Fruit fly (Drosophila melanogaster) whole organism, prepupa: ENCODE measurements around the gene AsnS.

Experiments
- CG10669 ChIP-seq: fragments of 200-800 bp; sonication (Bioruptor generic); optimal IDR thresholded peaks from 3 replicates; lab custom pipeline; 2018; ENCODE audit warnings: missing biosample characterization, mild to moderate bottlenecking, missing genetic modification characterization, moderate library complexity
- CG11294 ChIP-seq: fragments of 200-800 bp; sonication (Bioruptor generic); IDR thresholded peaks from 2 replicates; pipeline ENCODE4 v1.3.6; 2022; ENCODE audit warnings: missing biosample characterization, missing genetic modification characterization
- CG11762 ChIP-seq: fragments of 200-800 bp; sonication (Bioruptor generic); optimal IDR thresholded peaks from 3 replicates; lab custom pipeline; 2016; ENCODE audit warnings: missing biosample characterization, missing genetic modification characterization; ENCODE audit not compliant: insufficient read depth
- CG11902 ChIP-seq: fragments of 200-800 bp; sonication (Bioruptor generic); optimal IDR thresholded peaks from 3 replicates; lab custom pipeline; 2016; ENCODE audit warnings: missing biosample characterization, missing genetic modification characterization
- CG16779 ChIP-seq: fragments of 200-800 bp; sonication (Bioruptor generic); optimal IDR thresholded peaks from 3 replicates; lab custom pipeline; 2017; ENCODE audit warnings: missing biosample characterization, mild to moderate bottlenecking, missing genetic modification characterization
- CG32006 ChIP-seq: fragments of 200-800 bp; sonication (Bioruptor generic); optimal IDR thresholded peaks from 3 replicates; lab custom pipeline; 2017; ENCODE audit warnings: missing biosample characterization, mild to moderate bottlenecking, missing genetic modification characterization
- CG34406 ChIP-seq: fragments of 200-800 bp; sonication (Bioruptor generic); optimal IDR thresholded peaks from 3 replicates; lab custom pipeline; 2016; ENCODE audit warnings: missing biosample characterization, missing genetic modification characterization
- CG3919 ChIP-seq: fragments of 200-800 bp; sonication (Bioruptor generic); optimal IDR thresholded peaks from 3 replicates; lab custom pipeline; 2016; ENCODE audit warnings: missing biosample characterization, missing genetic modification characterization
- CG4318 ChIP-seq: fragments of 200-800 bp; sonication (Bioruptor generic); optimal IDR thresholded peaks from 3 replicates; lab custom pipeline; 2017; ENCODE audit warnings: missing biosample characterization, mild to moderate bottlenecking, missing genetic modification characterization
- CG6163 ChIP-seq: fragments of 200-800 bp; sonication (Bioruptor generic); IDR thresholded peaks from 3 replicates; pipeline ENCODE4 v1.3.6; 2022; ENCODE audit warnings: missing biosample characterization, missing genetic modification characterization
- CG6808 ChIP-seq: fragments of 200-800 bp; sonication (Bioruptor generic); optimal IDR thresholded peaks from 3 replicates; lab custom pipeline; 2017; ENCODE audit warnings: missing biosample characterization, missing genetic modification characterization, mild to moderate bottlenecking, moderate library complexity, missing genetic modification reagents
- CG6854 ChIP-seq: fragments of 200-800 bp; sonication (Bioruptor generic); optimal IDR thresholded peaks from 2 replicates; lab custom pipeline; 2017; ENCODE audit warnings: missing biosample characterization, mild to moderate bottlenecking, missing genetic modification characterization
- CG8119 ChIP-seq: fragments of 200-800 bp; sonication (Bioruptor generic); IDR thresholded peaks from 3 replicates; pipeline ENCODE4 v1.3.6; 2022; ENCODE audit warnings: missing biosample characterization, missing genetic modification characterization
- CG8319 ChIP-seq: fragments of 200-800 bp; sonication (Bioruptor generic); optimal IDR thresholded peaks from 3 replicates; lab custom pipeline; 2016; ENCODE audit warnings: missing biosample characterization, missing genetic modification characterization
- CG8632 ChIP-seq: fragments of 200-800 bp; sonication (Bioruptor generic); optimal IDR thresholded peaks from 3 replicates; lab custom pipeline; 2016; ENCODE audit warnings: missing biosample characterization, missing genetic modification characterization
- CG9139 ChIP-seq: fragments of 200-800 bp; sonication (Bioruptor generic); optimal IDR thresholded peaks from 3 replicates; lab custom pipeline; 2017; ENCODE audit warnings: missing biosample characterization, mild to moderate bottlenecking, missing genetic modification characterization
- Eip78C ChIP-seq: fragments of 200-800 bp; sonication (Bioruptor generic); peaks from one replicate; lab custom pipeline; 2016; ENCODE audit warnings: missing biosample characterization, missing genetic modification characterization
- Eip93F ChIP-seq: fragments of 200-800 bp; sonication (Bioruptor generic); optimal IDR thresholded peaks from 2 replicates; lab custom pipeline; 2016; ENCODE audit warnings: missing biosample characterization, mild to moderate bottlenecking, missing genetic modification characterization
- Ets21C ChIP-seq: fragments of 200-800 bp; sonication (Bioruptor generic); optimal IDR thresholded peaks from 3 replicates; lab custom pipeline; 2016; ENCODE audit warnings: missing biosample characterization, missing genetic modification characterization
- Gug ChIP-seq: fragments of 200-800 bp; sonication (Bioruptor generic); IDR thresholded peaks from 2 replicates; pipeline ENCODE4 v1.3.6; 2022; ENCODE audit warnings: missing biosample characterization, missing genetic modification characterization
- Hr4 ChIP-seq: fragments of 200-800 bp; sonication (Bioruptor generic); optimal IDR thresholded peaks from 3 replicates; lab custom pipeline; 2016; ENCODE audit warnings: missing biosample characterization, missing genetic modification characterization
- OdsH ChIP-seq: fragments of 200-800 bp; sonication (Bioruptor generic); optimal IDR thresholded peaks from 3 replicates; lab custom pipeline; 2016; ENCODE audit warnings: missing biosample characterization, missing genetic modification characterization
- Smox ChIP-seq: fragments of 200-800 bp; sonication (Bioruptor generic); optimal IDR thresholded peaks from 3 replicates; lab custom pipeline; 2016; ENCODE audit warnings: missing biosample characterization, missing genetic modification characterization
- Sox102F ChIP-seq: fragments of 200-800 bp; sonication (Bioruptor generic); optimal IDR thresholded peaks from 2 replicates; lab custom pipeline; 2016; ENCODE audit warnings: missing biosample characterization, mild to moderate bottlenecking, missing genetic modification characterization
- achi ChIP-seq: fragments of 200-800 bp; sonication (Bioruptor generic); optimal IDR thresholded peaks from 3 replicates; lab custom pipeline; 2016; ENCODE audit warnings: missing biosample characterization, missing genetic modification characterization
- cyc ChIP-seq: fragments of 200-800 bp; sonication (Bioruptor generic); optimal IDR thresholded peaks from 3 replicates; lab custom pipeline; 2016; ENCODE audit warnings: missing biosample characterization, missing genetic modification characterization
- dsx ChIP-seq: fragments of 200-800 bp; optimal IDR thresholded peaks from 3 replicates; lab custom pipeline; 2019; ENCODE audit warnings: missing biosample characterization, mild to moderate bottlenecking, missing genetic modification characterization, moderate library complexity; ENCODE audit not compliant: poor library complexity, severe bottlenecking
- esn ChIP-seq: fragments of 200-800 bp; sonication (Bioruptor generic); optimal IDR thresholded peaks from 2 replicates; lab custom pipeline; 2016; ENCODE audit warnings: missing biosample characterization, mild to moderate bottlenecking, missing genetic modification characterization, moderate library complexity
- fkh ChIP-seq: fragments of 200-800 bp; sonication (Bioruptor generic); optimal IDR thresholded peaks from 3 replicates; lab custom pipeline; 2017; ENCODE audit warnings: missing biosample characterization, mild to moderate bottlenecking, missing genetic modification characterization, moderate library complexity
- lz ChIP-seq: fragments of 200-800 bp; sonication (Bioruptor generic); optimal IDR thresholded peaks from 3 replicates; lab custom pipeline; 2016; ENCODE audit warnings: missing biosample characterization, missing genetic modification characterization
- net ChIP-seq: fragments of 200-800 bp; sonication (Bioruptor generic); optimal IDR thresholded peaks from 3 replicates; lab custom pipeline; 2016; ENCODE audit warnings: missing biosample characterization, missing genetic modification characterization
- ss ChIP-seq, 2 experiments: fragments of 200-800 bp; sonication (Bioruptor generic); optimal IDR thresholded peaks; 2 replicates in 1 of 2; 3 replicates in 1 of 2; lab custom pipeline; 2017 to 2018; ENCODE audit warnings: mild to moderate bottlenecking in 2 of 2, missing biosample characterization in 2 of 2, missing genetic modification characterization in 2 of 2, moderate library complexity in 1 of 2
- svp ChIP-seq: fragments of 200-800 bp; sonication (Bioruptor generic); peaks from one replicate; lab custom pipeline; 2016; ENCODE audit warnings: missing biosample characterization, missing genetic modification characterization
- topi ChIP-seq: fragments of 200-800 bp; sonication (Bioruptor generic); optimal IDR thresholded peaks from 3 replicates; lab custom pipeline; 2016; ENCODE audit warnings: missing biosample characterization, missing genetic modification characterization
- vri ChIP-seq: fragments of 200-800 bp; sonication (Bioruptor generic); optimal IDR thresholded peaks from 3 replicates; lab custom pipeline; 2016; ENCODE audit warnings: missing biosample characterization, mild to moderate bottlenecking, missing genetic modification characterization

AsnS gene

dm6 chr3L:21202777-21203282, 29.9 kb downstream of the AsnS start, which contains the start of the genes Targ1, CG10512 and Targ2 (continued):
- no peak for TF ChIP-seq CG8632 (GFP tag; lab: Kevin White, UChicago)
- no peak for TF ChIP-seq CG8119 (GFP tag; lab: Robert Waterston, UW)
- TF ChIP-seq CG11762, result no peak
- TF ChIP-seq Eip93F (GFP tag; lab: Kevin White, UChicago), result no peak
- TF ChIP-seq svp (GFP tag; lab: Kevin White, UChicago), result no peak
- no peak for TF ChIP-seq dsx
- TF ChIP-seq CG10669 (GFP tag; lab: Kevin White, UChicago), result no peak
- TF ChIP-seq OdsH (GFP tag; lab: Kevin White, UChicago), result no peak

- TF ChIP-seq svp (GFP tag; lab: Kevin White, UChicago) (peak; percentile 70), lz (GFP tag; lab: Kevin White, UChicago) (no peak), Eip78C (GFP tag; lab: Kevin White, UChicago) (peak; percentile 12), Hr4 (GFP tag; lab: Kevin White, UChicago) (no peak), Ets21C (no peak), CG11762 (no peak), vri (GFP tag; lab: Kevin White, UChicago) (peak; percentile 0), CG16779 (no peak), CG4318 (GFP tag; lab: Kevin White, UChicago) (no peak), CG6163 (GFP tag; lab: Robert Waterston, UW) (no peak), Sox102F (GFP tag; lab: Kevin White, UChicago) (no peak), ss (GFP tag; optimal IDR thresholded peaks at IDR 0.05; lab: Kevin White, UChicago) (no peak), fkh (peak; percentile 95), CG3919 (GFP tag; lab: Kevin White, UChicago) (no peak), Smox (GFP tag; lab: Kevin White, UChicago) (no peak)
- TF ChIP-seq, all 60 proteins: peak for 4
Measured at dm6 chr3L:21204581-21205495, 31.9 kb downstream of the AsnS start.

dm6 chr3L:21205496-21205824, 32.5 kb downstream of the AsnS start:
- TF ChIP-seq net (GFP tag; lab: Kevin White, UChicago), result no peak
- TF ChIP-seq esn, result no peak
- TF ChIP-seq CG11902 (GFP tag; lab: Kevin White, UChicago), result no peak
- TF ChIP-seq CG4318 (GFP tag; lab: Kevin White, UChicago), result no peak
- no peak for TF ChIP-seq achi
- TF ChIP-seq CG32006 (GFP tag; lab: Kevin White, UChicago), result no peak
- no peak for TF ChIP-seq CG6808
- no peak for TF ChIP-seq CG8319
- no peak for TF ChIP-seq topi
- TF ChIP-seq cyc (GFP tag; lab: Kevin White, UChicago), result no peak
- TF ChIP-seq CG34406 (GFP tag; lab: Kevin White, UChicago), result no peak
- no peak for TF ChIP-seq Sox102F (GFP tag; lab: Kevin White, UChicago)
- TF ChIP-seq lz (GFP tag; lab: Kevin White, UChicago), result no peak
- TF ChIP-seq, all 60 proteins: peak for 0

- TF ChIP-seq CG11902 (GFP tag; lab: Kevin White, UChicago) (no peak), CG6163 (GFP tag; lab: Robert Waterston, UW) (no peak), CG16779 (no peak), Gug (no peak), ss (GFP tag; optimal IDR thresholded peaks at IDR 0.05; lab: Kevin White, UChicago) (no peak), CG9139 (no peak), svp (GFP tag; lab: Kevin White, UChicago) (no peak), Eip93F (GFP tag; lab: Kevin White, UChicago) (no peak), CG6854 (no peak), CG11294 (no peak), Eip78C (GFP tag; lab: Kevin White, UChicago) (no peak), Ets21C (no peak), net (GFP tag; lab: Kevin White, UChicago) (no peak)
- TF ChIP-seq, all 60 proteins: peak for 0
Measured at dm6 chr3L:21206486-21206885, 33.6 kb downstream of the AsnS start.
